Worm (Caenorhabditis elegans): Measurements from ENCODE around the gene lsm-7.

DNA sequence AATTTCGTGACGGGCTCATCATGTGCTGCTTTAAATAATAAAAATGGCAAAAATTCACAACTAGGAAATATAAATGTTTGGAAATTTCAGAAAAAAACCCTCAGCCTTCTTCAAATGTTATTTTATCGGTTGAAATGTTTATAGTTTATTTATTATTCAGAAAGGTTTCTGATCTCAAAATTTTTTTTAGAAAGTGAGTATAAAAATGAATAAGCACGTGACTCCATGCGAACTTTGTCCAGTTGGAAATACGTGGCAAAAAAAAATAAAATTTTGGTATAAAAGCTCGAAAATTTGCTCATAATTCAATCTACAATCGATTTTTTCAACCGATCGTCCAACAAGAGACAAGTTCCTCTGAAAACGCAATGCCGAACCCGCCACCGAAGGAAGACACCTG is 16.2 kb downstream of the lsm-7 start, which contains the start of gene nsph-3.1:
- TF ChIP-seq nhr-77 (tag; optimal IDR thresholded peaks at IDR 0.05) (no peak), unc-39 (tag; optimal IDR thresholded peaks at IDR 0.05) (no peak), snpc-4 (tag; optimal IDR thresholded peaks at IDR 0.05) (no peak), ztf-4 (tag; optimal IDR thresholded peaks at IDR 0.05) (no peak), ama-1 (optimal IDR thresholded peaks at IDR 0.05) (no peak), aly-2 (tag; optimal IDR thresholded peaks at IDR 0.05) (no peak), elt-1 (tag; optimal IDR thresholded peaks at IDR 0.05) (no peak), nhr-129 (tag; optimal IDR thresholded peaks at IDR 0.05) (no peak), elt-3 (tag; optimal IDR thresholded peaks at IDR 0.05) (no peak), ZK546.5 (tag; optimal IDR thresholded peaks at IDR 0.05) (no peak), nhr-6 (tag; optimal IDR thresholded peaks at IDR 0.05) (no peak), lin-13 (GFP tag; optimal IDR thresholded peaks at IDR 0.05) (no peak)

All from whole organism, L2 larva.